Worm (Caenorhabditis elegans): ENCODE measurements around the gene Y38H6C.15.
"Not testable (repeated sequence)": the region's sequence is repeated elsewhere in the genome, so short reads cannot be mapped to it uniquely, and the experiment has no call there.

The Y38H6C.15 gene

DNA sequence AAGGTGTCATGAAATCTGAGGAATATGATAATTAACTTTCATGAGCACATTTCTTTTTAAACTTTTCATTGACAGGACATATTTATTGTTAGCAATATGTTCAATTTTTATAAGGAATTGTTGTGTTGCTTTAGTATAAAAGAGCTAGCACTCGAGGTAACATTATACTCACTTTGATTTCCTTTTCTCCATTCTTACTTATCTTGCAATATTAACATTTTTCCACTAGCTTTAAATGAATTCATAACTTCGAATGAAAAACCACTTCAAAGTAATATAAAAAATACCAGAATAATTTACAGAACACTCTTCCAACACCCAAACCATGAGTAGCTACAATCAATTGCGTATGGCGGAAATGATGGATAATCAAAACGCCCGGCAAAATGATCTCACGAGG is 37.3 kb upstream of the Y38H6C.15 start, which contains the start of gene F26F2.5:
Gene F26F2.5 (plus strand): TSS at position 301 of the 400 bp plus-strand sequence.
- no peak for TF ChIP-seq madf-2 (tag; optimal IDR thresholded peaks at IDR 0.05)
- TF ChIP-seq ceh-30 (tag; optimal IDR thresholded peaks at IDR 0.05): no peak
- TF ChIP-seq ets-4 (tag; optimal IDR thresholded peaks at IDR 0.05): no peak
- no peak for TF ChIP-seq nhr-232 (tag; optimal IDR thresholded peaks at IDR 0.05)
- no peak for TF ChIP-seq unc-86 (tag; optimal IDR thresholded peaks at IDR 0.05)
- TF ChIP-seq ceh-22 (tag; optimal IDR thresholded peaks at IDR 0.05): no peak
- no peak for TF ChIP-seq ref-2 (tag; optimal IDR thresholded peaks at IDR 0.05)
- TF ChIP-seq ceh-48 (tag; optimal IDR thresholded peaks at IDR 0.05): no peak
- no peak for TF ChIP-seq ceh-24 (tag; optimal IDR thresholded peaks at IDR 0.05)
- no peak for TF ChIP-seq pat-9 (tag; optimal IDR thresholded peaks at IDR 0.05)
- no peak for TF ChIP-seq syd-9 (tag; optimal IDR thresholded peaks at IDR 0.05)
- no peak for TF ChIP-seq fkh-6 (tag; optimal IDR thresholded peaks at IDR 0.05)
- TF ChIP-seq rnt-1 (tag; optimal IDR thresholded peaks at IDR 0.05): no peak
- TF ChIP-seq ceh-34 (tag; optimal IDR thresholded peaks at IDR 0.05): no peak
- no peak for TF ChIP-seq ttx-3 (tag; optimal IDR thresholded peaks at IDR 0.05)
- TF ChIP-seq ceh-2 (tag; optimal IDR thresholded peaks at IDR 0.05): no peak
- no peak for TF ChIP-seq dmd-4 (tag; optimal IDR thresholded peaks at IDR 0.05; ENCODE audit: borderline replicate concordance)
- TF ChIP-seq tbx-2 (tag; optimal IDR thresholded peaks at IDR 0.05): no peak
- TF ChIP-seq elt-2 (tag; optimal IDR thresholded peaks at IDR 0.05): no peak

ce11 chrV:20568995-20569394 is 32.9 kb upstream of the Y38H6C.15 start, which contains the start of gene F26F2.4:
Gene F26F2.4, plus strand, starts transcription at chrV:20569295.
- TF ChIP-seq elt-4, zip-5, lin-11 (tag; optimal IDR thresholded peaks at IDR 0.05): not testable (repeated sequence)

DNA sequence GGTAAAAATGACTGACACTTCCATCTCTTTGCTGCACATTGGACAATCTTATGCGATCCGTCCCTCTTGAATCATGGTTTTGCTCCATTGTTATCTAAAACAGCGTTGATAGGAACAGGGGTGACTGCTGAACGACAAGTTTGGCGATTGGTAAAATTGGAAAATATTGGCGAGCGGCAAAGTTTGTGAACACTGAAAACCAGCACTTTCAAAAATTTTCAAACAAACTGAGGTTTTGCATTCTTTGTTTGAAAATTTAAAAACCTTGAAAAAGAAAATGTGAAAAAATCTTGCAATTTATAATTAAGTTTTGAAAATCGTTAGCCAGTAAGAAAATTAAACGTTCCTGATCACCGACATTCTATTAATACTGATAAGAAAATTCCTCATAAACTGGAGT is 30.3 kb upstream of the Y38H6C.15 start, which contains the start of gene F26F2.3:
Gene F26F2.3 (minus strand): TSS at position 101 of the 400 bp plus-strand sequence.
- TF ChIP-seq unc-55 (GFP tag; optimal IDR thresholded peaks at IDR 0.05): no peak
- TF ChIP-seq dmd-4 (tag; optimal IDR thresholded peaks at IDR 0.05; ENCODE audit: borderline replicate concordance): no peak
- TF ChIP-seq ceh-30 (tag; optimal IDR thresholded peaks at IDR 0.05): no peak
- no peak for TF ChIP-seq hlh-15 (tag; optimal IDR thresholded peaks at IDR 0.05)
- TF ChIP-seq ceh-19 (GFP tag; optimal IDR thresholded peaks at IDR 0.05): no peak
- TF ChIP-seq fkh-6 (tag; optimal IDR thresholded peaks at IDR 0.05): no peak
- no peak for TF ChIP-seq pax-1 (tag; optimal IDR thresholded peaks at IDR 0.05)
- TF ChIP-seq Y22D7AL.16 (tag; optimal IDR thresholded peaks at IDR 0.05): no peak
- no peak for TF ChIP-seq hlh-6 (tag; optimal IDR thresholded peaks at IDR 0.05)
- no peak for TF ChIP-seq npax-4 (tag; optimal IDR thresholded peaks at IDR 0.05)
- TF ChIP-seq ahr-1 (tag; optimal IDR thresholded peaks at IDR 0.05): no peak

ce11 chrV:20564054-20564453 is 27.9 kb upstream of the Y38H6C.15 start, which contains the start of gene F26F2.13:
Gene F26F2.13, plus strand, starts transcription at chrV:20564354.
- TF ChIP-seq fkh-6 (tag; optimal IDR thresholded peaks at IDR 0.05); unc-3 (GFP tag; conservative IDR thresholded peaks at IDR 0.05); unc-3 (tag; optimal IDR thresholded peaks at IDR 0.05); dmd-4 (tag; optimal IDR thresholded peaks at IDR 0.05; ENCODE audit: borderline replicate concordance): not testable (repeated sequence)

- TF ChIP-seq ceh-9 (tag; optimal IDR thresholded peaks at IDR 0.05) (no peak), ama-1 (optimal IDR thresholded peaks at IDR 0.05) (no peak), ceh-6 (GFP tag; optimal IDR thresholded peaks at IDR 0.05) (no peak), ceh-18 (tag; optimal IDR thresholded peaks at IDR 0.05) (no peak), gmeb-2 (tag; optimal IDR thresholded peaks at IDR 0.05) (no peak), ttx-3 (tag; optimal IDR thresholded peaks at IDR 0.05) (no peak), hlh-13 (GFP tag; optimal IDR thresholded peaks at IDR 0.05) (no peak), K09A11.1 (tag; optimal IDR thresholded peaks at IDR 0.05; ENCODE audit: insufficient read depth) (no peak), fkh-6 (tag; optimal IDR thresholded peaks at IDR 0.05) (no peak), hlh-8 (tag; optimal IDR thresholded peaks at IDR 0.05) (no peak), T23F11.4 (GFP tag; optimal IDR thresholded peaks at IDR 0.05) (no peak), ceh-22 (tag; optimal IDR thresholded peaks at IDR 0.05) (no peak), ahr-1 (tag; optimal IDR thresholded peaks at IDR 0.05) (no peak)
Observed at ce11 chrV:20561795-20562194, 25.7 kb upstream of the Y38H6C.15 start, which contains the start of gene F26F2.1. Gene F26F2.1, minus strand, starts transcription at chrV:20561895.
